Worm (Caenorhabditis elegans): ENCODE data around the gene nhr-222.

Gene nhr-222

ce11 chrV:3582086-3582485 is 38.8 kb upstream of the nhr-222 start (continued):
- TF ChIP-seq F10B5.3 (tag; optimal IDR thresholded peaks at IDR 0.05): no peak
- no peak for TF ChIP-seq saeg-2 (GFP tag; IDR thresholded peaks at IDR 0.05)
- no peak for TF ChIP-seq pqm-1 (tag; optimal IDR thresholded peaks at IDR 0.05)
- TF ChIP-seq lin-13 (GFP tag; optimal IDR thresholded peaks at IDR 0.05): peak; percentile 31
- TF ChIP-seq T26A8.4 (GFP tag; IDR thresholded peaks at IDR 0.05): peak; percentile 49
- no peak for TF ChIP-seq ces-1 (GFP tag; optimal IDR thresholded peaks at IDR 0.05)
- peak; percentile 47; the same call in 1 of the 2 replicates for TF ChIP-seq tra-1 (GFP tag; IDR thresholded peaks at IDR 0.05)
- no peak for TF ChIP-seq unc-62 (GFP tag; optimal IDR thresholded peaks at IDR 0.05 in 1 of 2)
- no peak for TF ChIP-seq unc-62 (tag; optimal IDR thresholded peaks at IDR 0.05)
- no peak for TF ChIP-seq nhr-42 (GFP tag; IDR thresholded peaks at IDR 0.05)
- peak; percentile 8 for TF ChIP-seq dve-1 (tag; optimal IDR thresholded peaks at IDR 0.05; ENCODE audit: insufficient read depth)
- no peak for TF ChIP-seq fkh-10 (GFP tag; optimal IDR thresholded peaks at IDR 0.05)
- 0 out of 2 replicates have a peak, but pooled peaks have one; percentile 37 for TF ChIP-seq dmd-8 (GFP tag; IDR thresholded peaks at IDR 0.05)
- no peak for TF ChIP-seq ctbp-1 (GFP tag; IDR thresholded peaks at IDR 0.05)
- TF ChIP-seq zag-1 (tag; optimal IDR thresholded peaks at IDR 0.05): no peak
- no peak for TF ChIP-seq Y5F2A.4 (GFP tag; optimal IDR thresholded peaks at IDR 0.05)
- TF ChIP-seq hlh-11 (tag; optimal IDR thresholded peaks at IDR 0.05): no peak
- no peak for TF ChIP-seq lin-15B (tag; optimal IDR thresholded peaks at IDR 0.05)
- TF ChIP-seq spr-1 (tag; optimal IDR thresholded peaks at IDR 0.05): no peak
- peak; percentile 75; the same call in 1 of the 2 replicates for TF ChIP-seq pha-4 (GFP tag; IDR thresholded peaks at IDR 0.05)
- no peak for TF ChIP-seq pha-4 (tag; optimal IDR thresholded peaks at IDR 0.05)
- no peak for TF ChIP-seq ama-1 (optimal IDR thresholded peaks at IDR 0.05)
- TF ChIP-seq F49E8.2 (tag; optimal IDR thresholded peaks at IDR 0.05; ENCODE audit: borderline replicate concordance): peak; percentile 62
- peak; percentile 8; the same call in 1 of the 2 replicates for TF ChIP-seq dmd-6 (GFP tag; IDR thresholded peaks at IDR 0.05)
- TF ChIP-seq F26F4.8 (GFP tag; conservative IDR thresholded peaks at IDR 0.05): peak; percentile 76
- TF ChIP-seq tag-97 (GFP tag; IDR thresholded peaks at IDR 0.05): no peak
- TF ChIP-seq gei-8 (GFP tag; optimal IDR thresholded peaks at IDR 0.05): no peak
- TF ChIP-seq sdz-12 (GFP tag; optimal IDR thresholded peaks at IDR 0.05): no peak
- TF ChIP-seq nhr-77 (tag; optimal IDR thresholded peaks at IDR 0.05): no peak
- no peak for TF ChIP-seq unc-39 (tag; optimal IDR thresholded peaks at IDR 0.05)
- TF ChIP-seq aha-1 (tag): no peak
- peak; percentile 70; the same call in 1 of the 2 replicates for TF ChIP-seq lin-38 (GFP tag; IDR thresholded peaks at IDR 0.05)
- no peak for TF ChIP-seq mep-1 (tag; optimal IDR thresholded peaks at IDR 0.05)
- TF ChIP-seq D1046.2 (GFP tag; IDR thresholded peaks at IDR 0.05): no peak
- TF ChIP-seq ZK546.5 (tag; optimal IDR thresholded peaks at IDR 0.05): no peak
- no peak for TF ChIP-seq ceh-20 (GFP tag; IDR thresholded peaks at IDR 0.05)
- TF ChIP-seq daf-8 (GFP tag; IDR thresholded peaks at IDR 0.05): no peak
- no peak for TF ChIP-seq attf-4 (tag; optimal IDR thresholded peaks at IDR 0.05)
- TF ChIP-seq unc-130 (GFP tag; optimal IDR thresholded peaks at IDR 0.05): no peak
- TF ChIP-seq madf-5 (GFP tag; IDR thresholded peaks at IDR 0.05): peak; percentile 55 to 60; a peak in 1 of 4 replicates
- no peak for TF ChIP-seq fos-1 (tag; optimal IDR thresholded peaks at IDR 0.05)
- TF ChIP-seq nhr-237 (tag; optimal IDR thresholded peaks at IDR 0.05): no peak
- TF ChIP-seq nhr-102 (tag; optimal IDR thresholded peaks at IDR 0.05): peak; percentile 1
- TF ChIP-seq nhr-28 (tag; optimal IDR thresholded peaks at IDR 0.05): no peak
- TF ChIP-seq egl-27 (tag; optimal IDR thresholded peaks at IDR 0.05): no peak
- no peak for TF ChIP-seq cey-2 (tag; optimal IDR thresholded peaks at IDR 0.05; ENCODE audit: borderline replicate concordance, insufficient read depth)
- no peak for TF ChIP-seq ztf-7 (tag; optimal IDR thresholded peaks at IDR 0.05)
- no peak for TF ChIP-seq dpl-1 (GFP tag; optimal IDR thresholded peaks at IDR 0.05)
- no peak for TF ChIP-seq vab-7 (GFP tag; IDR thresholded peaks at IDR 0.05)
- TF ChIP-seq lin-1 (GFP tag; IDR thresholded peaks at IDR 0.05): 0 out of 2 replicates have a peak, but pooled peaks have one; percentile 21
- 0 out of 2 replicates have a peak, but pooled peaks have one; percentile 4 for TF ChIP-seq madf-9 (GFP tag; conservative IDR thresholded peaks at IDR 0.05)
- TF ChIP-seq ceh-62 (tag; optimal IDR thresholded peaks at IDR 0.05): no peak
- no peak for TF ChIP-seq skn-1 (tag; optimal IDR thresholded peaks at IDR 0.05)

Data from whole organism, L4 larva.